Fruit fly (Drosophila melanogaster): Measurements from ENCODE around the gene Plp.
A peak's percentile ranks its signal among the peaks of the same experiment; 100 is the strongest.

The Plp gene

DNA sequence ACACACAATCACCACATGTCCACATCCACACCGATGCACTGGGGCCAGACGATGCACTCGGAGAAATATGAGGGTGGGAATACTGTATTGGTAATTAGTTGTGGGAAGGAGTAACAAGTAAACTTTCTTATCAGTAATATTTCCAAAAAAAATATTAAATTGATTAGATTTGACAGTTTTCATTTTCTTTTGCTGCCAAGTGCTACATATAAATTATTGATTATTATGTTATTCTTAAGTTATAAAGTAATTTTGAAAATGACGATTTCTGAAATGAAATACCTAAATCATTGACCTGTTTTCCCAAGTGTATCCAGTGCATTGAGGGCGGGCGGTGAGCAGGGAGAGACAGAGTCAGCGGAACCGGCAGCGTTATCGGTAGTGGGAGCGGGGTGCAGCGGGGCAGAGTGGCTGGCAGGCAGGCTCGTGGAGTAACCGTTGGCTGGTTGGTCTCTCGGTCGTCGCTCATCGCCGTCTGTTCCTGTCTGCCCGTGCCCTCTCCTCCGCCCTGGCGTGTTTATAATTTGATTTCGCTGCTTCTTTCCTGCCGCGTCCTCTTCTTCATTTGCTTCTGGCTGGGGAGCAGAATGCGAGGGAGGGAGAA lies 13.4 kb upstream of the Plp start (continued):
- TF ChIP-seq C15 (GFP tag; IDR thresholded peaks at IDR 0.05) (no peak), tup (GFP tag; optimal IDR thresholded peaks at IDR 0.05) (no peak), CG7372 (GFP tag; IDR thresholded peaks at IDR 0.05) (no peak), CG33557 (GFP tag; optimal IDR thresholded peaks at IDR 0.05) (peak; percentile 70), Rfx (GFP tag; IDR thresholded peaks at IDR 0.05) (no peak), danr (GFP tag; IDR thresholded peaks at IDR 0.05) (no peak), repo (GFP tag; optimal IDR thresholded peaks at IDR 0.05) (no peak), CG5180 (GFP tag; optimal IDR thresholded peaks at IDR 0.05) (no peak), Vsx1 (GFP tag; optimal IDR thresholded peaks at IDR 0.05) (no peak), Lhr (GFP tag; optimal IDR thresholded peaks at IDR 0.05) (no peak), eve (GFP tag; optimal IDR thresholded peaks at IDR 0.05) (no peak), CG9876 (GFP tag; optimal IDR thresholded peaks at IDR 0.05) (no peak), ssp (GFP tag; IDR thresholded peaks at IDR 0.05) (0 out of 2 replicates have a peak, but pooled peaks have one; percentile 16), tgo (GFP tag; IDR thresholded peaks at IDR 0.05) (peak; percentile 33; the same call in 1 of the 3 replicates), CG1647 (GFP tag; optimal IDR thresholded peaks at IDR 0.05) (no peak), CG8924 (tag; optimal IDR thresholded peaks at IDR 0.05) (peak; percentile 58), CG43689 (GFP tag; IDR thresholded peaks at IDR 0.05) (no peak), Nf-YA (GFP tag; IDR thresholded peaks at IDR 0.05) (no peak), shn (GFP tag; optimal IDR thresholded peaks at IDR 0.05) (no peak), fu2 (GFP tag; optimal IDR thresholded peaks at IDR 0.05) (no peak), CG4854 (GFP tag; optimal IDR thresholded peaks at IDR 0.05) (no peak), gsb-n (tag; optimal IDR thresholded peaks at IDR 0.05) (peak; percentile 65), Myb (GFP tag; optimal IDR thresholded peaks at IDR 0.05) (no peak), toy (GFP tag; IDR thresholded peaks at IDR 0.05) (no peak), Usf (GFP tag; optimal IDR thresholded peaks at IDR 0.05) (peak; percentile 5), Max (GFP tag; optimal IDR thresholded peaks at IDR 0.05) (peak; percentile 14), CG12155 (GFP tag; optimal IDR thresholded peaks at IDR 0.05) (peak; percentile 25), Ssrp (tag; optimal IDR thresholded peaks at IDR 0.05) (peak; percentile 65), gcm2 (GFP tag; optimal IDR thresholded peaks at IDR 0.05) (no peak), H2.0 (GFP tag; IDR thresholded peaks at IDR 0.05) (no peak), ranshi (GFP tag; IDR thresholded peaks at IDR 0.05) (no peak), ttk (GFP tag; IDR thresholded peaks at IDR 0.05) (no peak), Ada2b (GFP tag; IDR thresholded peaks at IDR 0.05) (no peak), dpn (GFP tag; optimal IDR thresholded peaks at IDR 0.05) (peak in 1 of 2 experiments; percentile 9), dysf (GFP tag; IDR thresholded peaks at IDR 0.05) (no peak), Abd-B (GFP tag; optimal IDR thresholded peaks at IDR 0.05) (no peak), bsh (GFP tag; optimal IDR thresholded peaks at IDR 0.05) (peak; percentile 60 to 92), ab (GFP tag; optimal IDR thresholded peaks at IDR 0.05) (no peak), CG3838 (GFP tag; optimal IDR thresholded peaks at IDR 0.05) (no peak), YL-1 (GFP tag; optimal IDR thresholded peaks at IDR 0.05) (no peak), GATAe (GFP tag; conservative IDR thresholded peaks at IDR 0.05) (no peak), CG42726 (GFP tag; IDR thresholded peaks at IDR 0.05; ENCODE audit: partially characterized antibody) (no peak), sqz (GFP tag; optimal IDR thresholded peaks at IDR 0.05) (peak; percentile 11), salm (tag; optimal IDR thresholded peaks at IDR 0.05) (no peak), CrebB (tag; optimal IDR thresholded peaks at IDR 0.05) (no peak), CG5953 (GFP tag; IDR thresholded peaks at IDR 0.05) (no peak), CG7987 (GFP tag; optimal IDR thresholded peaks at IDR 0.05) (no peak), CG6791 (GFP tag; IDR thresholded peaks at IDR 0.05; ENCODE audit: partially characterized antibody) (no peak), pb (GFP tag; optimal IDR thresholded peaks at IDR 0.05) (no peak), Ets65A (GFP tag) (peak; percentile 75), pros (GFP tag; optimal IDR thresholded peaks at IDR 0.05) (no peak)

Data from whole organism, embryonic.